Worm (Caenorhabditis elegans): ENCODE data around the gene tgn-38.

ce11 chrIV:12057508-12057907, 28.5 kb upstream of the tgn-38 start, which contains the start of gene K08E4.3:
- no peak for TF ChIP-seq ama-1 (optimal IDR thresholded peaks at IDR 0.05)
- TF ChIP-seq sea-1 (GFP tag; conservative IDR thresholded peaks at IDR 0.05) = no peak
- no peak for TF ChIP-seq flt-1 (GFP tag; IDR thresholded peaks at IDR 0.05)
- no peak for TF ChIP-seq hmbx-1 (tag; optimal IDR thresholded peaks at IDR 0.05)
- no peak for TF ChIP-seq scrt-1 (GFP tag; IDR thresholded peaks at IDR 0.05)
- TF ChIP-seq tbx-37 (GFP tag; conservative IDR thresholded peaks at IDR 0.05) = no peak
- TF ChIP-seq ceh-13 (GFP tag; optimal IDR thresholded peaks at IDR 0.05) = no peak
- no peak for TF ChIP-seq ets-7 (tag; optimal IDR thresholded peaks at IDR 0.05)
- TF ChIP-seq ceh-36 (tag; optimal IDR thresholded peaks at IDR 0.05) = no peak
- TF ChIP-seq hmg-4 (GFP tag; optimal IDR thresholded peaks at IDR 0.05) = no peak
- TF ChIP-seq hnd-1 (tag; optimal IDR thresholded peaks at IDR 0.05) = no peak
- no peak for TF ChIP-seq aly-1 (tag; optimal IDR thresholded peaks at IDR 0.05)
- TF ChIP-seq tbx-11 (GFP tag; IDR thresholded peaks at IDR 0.05) = no peak
